Worm (Caenorhabditis elegans) whole organism, young adult: ENCODE results near the gene F01G4.4.
A peak's percentile ranks its signal among the peaks of the same experiment; 100 is the strongest.

Experiments used
- B0019.2 ChIP-seq: fragments of 200-800 bp; sonication (Bioruptor generic); conservative IDR thresholded peaks from 2 replicates; pipeline ENCODE4 v1.3.6; 2022; ENCODE audit warnings: missing genetic modification reagents, missing genetic modification characterization, missing compliant biosample characterization
- B0336.3 ChIP-seq: fragments of 200-800 bp; sonication (Bioruptor generic); IDR thresholded peaks from 2 replicates; pipeline ENCODE4 v1.3.6; 2022; ENCODE audit warnings: missing genetic modification characterization, missing compliant biosample characterization
- F23B12.7 ChIP-seq: sonication (generic microtip); optimal IDR thresholded peaks from 2 replicates; lab custom pipeline; 2017; ENCODE audit warnings: missing genetic modification characterization, mild to moderate bottlenecking, missing compliant biosample characterization, antibody characterized with exemption, moderate library complexity; ENCODE audit not compliant: insufficient read depth
- F39B2.1 ChIP-seq: fragments of 200-800 bp; sonication (Bioruptor generic); IDR thresholded peaks from 2 replicates; pipeline ENCODE4 v1.3.6; 2022; ENCODE audit warnings: missing genetic modification reagents, missing genetic modification characterization, missing compliant biosample characterization
- F49E8.2 ChIP-seq: sonication (generic microtip); optimal IDR thresholded peaks from 3 replicates; lab custom pipeline; 2017; ENCODE audit warnings: missing genetic modification characterization, mild to moderate bottlenecking, missing compliant biosample characterization, antibody characterized with exemption, moderate library complexity; ENCODE audit not compliant: insufficient read depth
- T26A5.8 ChIP-seq: sonication (generic microtip); optimal IDR thresholded peaks from 2 replicates; lab custom pipeline; 2016; ENCODE audit warnings: missing genetic modification characterization, missing compliant biosample characterization
- Y67H2A.10 ChIP-seq: fragments of 200-800 bp; sonication (Bioruptor generic); conservative IDR thresholded peaks from 2 replicates; pipeline ENCODE4 v1.3.6; 2022; ENCODE audit warnings: missing genetic modification reagents, missing genetic modification characterization, missing compliant biosample characterization
- akir-1 ChIP-seq: fragments of 200-800 bp; sonication (Bioruptor generic); optimal IDR thresholded peaks from 2 replicates; lab custom pipeline; 2018; ENCODE audit warnings: mild to moderate bottlenecking, missing genetic modification characterization, moderate library complexity, missing compliant biosample characterization
- aptf-3 ChIP-seq: fragments of 200-800 bp; sonication (Bioruptor generic); IDR thresholded peaks from 2 replicates; pipeline ENCODE4 v1.3.6; 2022; ENCODE audit warnings: missing genetic modification characterization, missing compliant biosample characterization
- atf-7 ChIP-seq: sonication (generic microtip); optimal IDR thresholded peaks from 2 replicates; lab custom pipeline; 2017; ENCODE audit warnings: mild to moderate bottlenecking, missing genetic modification characterization, missing compliant biosample characterization
- cebp-1 ChIP-seq, 2 experiments: fragments of 200-800 bp in 1 of 2; sonication (Bioruptor generic) in 1 of 2; sonication (generic microtip) in 1 of 2; IDR thresholded peaks in 1 of 2; optimal IDR thresholded peaks in 1 of 2; 2 replicates each; pipeline versions ENCODE4 v1.3.6 to Lab custom; 2017 to 2022; ENCODE audit warnings: missing compliant biosample characterization in 2 of 2, missing genetic modification characterization in 2 of 2, mild to moderate bottlenecking in 1 of 2, missing genetic modification reagents in 1 of 2, moderate library complexity in 1 of 2
- ceh-40 ChIP-seq: fragments of 200-800 bp; sonication (Bioruptor generic); IDR thresholded peaks from 2 replicates; pipeline ENCODE4 v1.3.6; 2022; ENCODE audit warnings: missing genetic modification characterization, missing compliant biosample characterization
- ceh-91 ChIP-seq: fragments of 200-800 bp; sonication (Bioruptor generic); IDR thresholded peaks from 2 replicates; pipeline ENCODE4 v1.3.6; 2022; ENCODE audit warnings: missing genetic modification reagents, missing genetic modification characterization, missing compliant biosample characterization
- dox-1 ChIP-seq: fragments of 200-800 bp; sonication (Bioruptor generic); IDR thresholded peaks from 2 replicates; pipeline ENCODE4 v1.3.6; 2022; ENCODE audit warnings: missing genetic modification reagents, missing genetic modification characterization, missing compliant biosample characterization
- dpl-1 ChIP-seq: fragments of 150-350 bp; optimal IDR thresholded peaks from 2 replicates; lab custom pipeline; 2014; ENCODE audit warnings: missing biosample characterization, missing genetic modification reagents, missing genetic modification characterization
- efl-1 ChIP-seq: fragments of 150-350 bp; optimal IDR thresholded peaks from 2 replicates; lab custom pipeline; 2014; ENCODE audit warnings: missing biosample characterization, missing genetic modification reagents, missing genetic modification characterization
- ets-4 ChIP-seq: fragments of 200-800 bp; sonication (Bioruptor generic); optimal IDR thresholded peaks from 2 replicates; lab custom pipeline; 2018; ENCODE audit warnings: mild to moderate bottlenecking, missing genetic modification characterization, missing compliant biosample characterization
- hmg-1.2 ChIP-seq: fragments of 200-800 bp; sonication (Bioruptor generic); IDR thresholded peaks from 2 replicates; pipeline ENCODE4 v1.3.6; 2022; ENCODE audit warnings: missing genetic modification reagents, missing genetic modification characterization, missing compliant biosample characterization
- let-607 ChIP-seq, 2 experiments: fragments of 200-800 bp in 1 of 2; sonication (Bioruptor generic) in 1 of 2; sonication (generic microtip) in 1 of 2; optimal IDR thresholded peaks; 2 replicates each; lab custom pipeline; 2016 to 2018; ENCODE audit warnings: mild to moderate bottlenecking in 2 of 2, missing compliant biosample characterization in 2 of 2, missing genetic modification characterization in 2 of 2, moderate library complexity in 2 of 2, missing genotype in 1 of 2
- lin-54 ChIP-seq: fragments of 200-800 bp; sonication (Bioruptor generic); optimal IDR thresholded peaks from 2 replicates; lab custom pipeline; 2018; ENCODE audit warnings: mild to moderate bottlenecking, missing genetic modification characterization, missing compliant biosample characterization
- madf-6 ChIP-seq: fragments of 200-800 bp; sonication (Bioruptor generic); IDR thresholded peaks from 2 replicates; pipeline ENCODE4 v1.3.6; 2022; ENCODE audit warnings: missing genetic modification reagents, missing genetic modification characterization, missing compliant biosample characterization
- madf-8 ChIP-seq: fragments of 200-800 bp; sonication (Bioruptor generic); conservative IDR thresholded peaks from 2 replicates; pipeline ENCODE4 v1.3.6; 2022; ENCODE audit warnings: missing genetic modification reagents, missing genetic modification characterization, missing compliant biosample characterization
- mcd-1 ChIP-seq: fragments of 200-800 bp; sonication (Bioruptor generic); IDR thresholded peaks from 2 replicates; pipeline ENCODE4 v1.3.6; 2022; ENCODE audit warnings: missing genetic modification reagents, missing genetic modification characterization, missing compliant biosample characterization
- nfya-2 ChIP-seq: fragments of 200-800 bp; sonication (Bioruptor generic); IDR thresholded peaks from 2 replicates; pipeline ENCODE4 v1.3.6; 2022; ENCODE audit warnings: missing genetic modification reagents, missing genetic modification characterization, missing compliant biosample characterization
- nfyb-1 ChIP-seq: fragments of 200-800 bp; sonication (Bioruptor generic); IDR thresholded peaks from 2 replicates; pipeline ENCODE4 v1.3.6; 2022; ENCODE audit warnings: missing genetic modification reagents, missing genetic modification characterization, missing compliant biosample characterization
- nhr-90 ChIP-seq: sonication (generic microtip); optimal IDR thresholded peaks from 2 replicates; lab custom pipeline; 2016; ENCODE audit warnings: missing genotype, mild to moderate bottlenecking, missing genetic modification characterization, missing compliant biosample characterization
- pbrm-1 ChIP-seq: fragments of 200-800 bp; sonication (Bioruptor generic); IDR thresholded peaks from 2 replicates; pipeline ENCODE4 v1.3.6; 2022; ENCODE audit warnings: missing genetic modification reagents, missing genetic modification characterization, missing compliant biosample characterization
- rpc-1 ChIP-seq, 2 experiments: fragments of 150-350 bp in 1 of 2; sonication (generic microtip) in 1 of 2; optimal IDR thresholded peaks; 2 replicates each; lab custom pipeline; 2014 to 2018; ENCODE audit warnings: missing biosample characterization in 1 of 2, missing genetic modification characterization in 1 of 2, missing genetic modification reagents in 1 of 2, missing genotype in 1 of 2
- snpc-1.3 ChIP-seq: sonication (generic microtip); optimal IDR thresholded peaks from 2 replicates; lab custom pipeline; 2017; ENCODE audit warnings: missing genetic modification characterization, mild to moderate bottlenecking, missing compliant biosample characterization, antibody characterized with exemption, moderate library complexity, missing genotype, missing genetic modification reagents; ENCODE audit not compliant: insufficient read depth
- snpc-3.4 ChIP-seq: sonication (generic microtip); optimal IDR thresholded peaks from 2 replicates; lab custom pipeline; 2017; ENCODE audit warnings: missing genetic modification characterization, mild to moderate bottlenecking, missing compliant biosample characterization, antibody characterized with exemption, moderate library complexity, missing genotype, missing genetic modification reagents
- ztf-25 ChIP-seq: fragments of 200-800 bp; sonication (Bioruptor generic); IDR thresholded peaks from 2 replicates; pipeline ENCODE4 v1.3.6; 2022; ENCODE audit warnings: missing genetic modification reagents, missing genetic modification characterization, missing compliant biosample characterization
- ztf-26 ChIP-seq: sonication (generic microtip); optimal IDR thresholded peaks from 2 replicates; lab custom pipeline; 2017; ENCODE audit warnings: missing genetic modification characterization, missing compliant biosample characterization
- ztf-3 ChIP-seq: fragments of 200-800 bp; sonication (Bioruptor generic); optimal IDR thresholded peaks from 2 replicates; lab custom pipeline; 2018; ENCODE audit warnings: mild to moderate bottlenecking, missing genetic modification characterization, missing compliant biosample characterization
- ztf-6 ChIP-seq: fragments of 200-800 bp; sonication (Bioruptor generic); IDR thresholded peaks from 2 replicates; pipeline ENCODE4 v1.3.6; 2022; ENCODE audit warnings: missing genetic modification reagents, missing genetic modification characterization, missing compliant biosample characterization

Gene F01G4.4

DNA sequence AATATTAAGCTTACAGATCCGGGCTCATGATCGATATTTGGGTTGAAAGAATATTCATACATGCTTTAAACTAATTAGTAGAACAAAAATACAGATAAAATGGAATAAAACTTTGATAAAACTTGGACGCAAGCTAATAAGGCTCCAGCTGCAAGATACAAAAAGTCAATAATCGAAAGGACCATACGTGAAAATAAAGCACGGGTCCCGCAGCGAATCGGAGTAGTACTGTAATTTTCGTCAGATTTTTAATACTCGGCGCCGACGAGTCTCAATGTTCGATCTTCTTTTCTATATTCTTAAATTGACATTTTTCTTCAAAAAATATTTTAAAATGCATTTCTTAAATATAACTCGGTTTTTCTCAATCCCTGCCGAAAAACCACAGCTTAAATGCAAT lies 18.5 kb upstream of the F01G4.4 start, which contains the start of gene spo-11 (continued):
- peak; percentile 5 for TF ChIP-seq efl-1 (GFP tag; lab: Kevin White, UChicago)
- no peak for TF ChIP-seq atf-7 (tag; lab: Kevin White, UChicago)
- no peak for TF ChIP-seq Y67H2A.10
- TF ChIP-seq madf-8 (GFP tag; lab: Robert Waterston, UW) = peak; percentile 48
- TF ChIP-seq F23B12.7 (tag; lab: Kevin White, UChicago) = no peak
- no peak for TF ChIP-seq nhr-90 (tag; lab: Kevin White, UChicago)
- TF ChIP-seq madf-6 (GFP tag; lab: Robert Waterston, UW) = peak; percentile 90
- TF ChIP-seq snpc-1.3 (tag; lab: Kevin White, UChicago) = no peak
- no peak for TF ChIP-seq F39B2.1
- 0 out of 2 replicates have a peak, but pooled peaks have one; percentile 36 for TF ChIP-seq ceh-91
- no peak for TF ChIP-seq dpl-1 (GFP tag; lab: Kevin White, UChicago)
- TF ChIP-seq let-607 (tag; optimal IDR thresholded peaks at IDR 0.05; lab: Kevin White, UChicago) = no peak
- TF ChIP-seq akir-1 (GFP tag; lab: Kevin White, UChicago) = no peak
- peak; percentile 2 for TF ChIP-seq lin-54 (GFP tag; lab: Kevin White, UChicago)
- no peak for TF ChIP-seq aptf-3 (GFP tag; lab: Robert Waterston, UW)
- no peak for TF ChIP-seq B0019.2
- TF ChIP-seq T26A5.8 (tag; lab: Kevin White, UChicago) = no peak
- TF ChIP-seq snpc-3.4 = no peak

DNA sequence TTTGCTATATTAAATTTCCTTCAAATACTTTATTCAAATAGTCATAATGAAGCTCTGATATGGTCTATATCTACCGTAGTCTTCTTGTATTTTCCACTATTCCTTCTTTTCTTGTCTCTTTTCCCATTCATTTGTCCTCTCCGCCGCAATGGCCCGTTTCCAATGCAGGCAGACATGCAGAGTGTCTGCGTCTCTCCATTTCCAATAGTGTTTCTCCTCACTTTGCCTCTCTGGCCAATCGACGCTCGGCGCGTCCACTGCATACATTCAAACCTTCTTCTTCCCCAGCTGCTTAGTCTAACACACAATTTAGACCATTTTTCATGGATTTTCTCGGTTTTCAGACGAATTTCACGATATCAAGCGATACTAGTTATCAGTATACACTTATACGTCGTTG lies 17.9 kb upstream of the F01G4.4 start:
- TF ChIP-seq rpc-1 (optimal IDR thresholded peaks at IDR 0.05; lab: Kevin White, UChicago) = no peak
- TF ChIP-seq rpc-1 (tag; optimal IDR thresholded peaks at IDR 0.05; lab: Kevin White, UChicago) = no peak
- TF ChIP-seq nfyb-1 (GFP tag; lab: Robert Waterston, UW) = peak; percentile 95
- no peak for TF ChIP-seq ztf-25 (GFP tag; lab: Robert Waterston, UW)
- peak; percentile 100 for TF ChIP-seq hmg-1.2 (GFP tag; lab: Robert Waterston, UW)
- TF ChIP-seq pbrm-1 (GFP tag; lab: Robert Waterston, UW) = no peak
- no peak for TF ChIP-seq cebp-1 (GFP tag; IDR thresholded peaks at IDR 0.05; lab: Robert Waterston, UW)
- peak; percentile 31 for TF ChIP-seq cebp-1 (tag; optimal IDR thresholded peaks at IDR 0.05; lab: Kevin White, UChicago)
- TF ChIP-seq let-607 (tag; optimal IDR thresholded peaks at IDR 0.05; lab: Kevin White, UChicago) = peak in 1 of 2 experiments; percentile 48
- TF ChIP-seq, all 124 proteins: peak for 4

DNA sequence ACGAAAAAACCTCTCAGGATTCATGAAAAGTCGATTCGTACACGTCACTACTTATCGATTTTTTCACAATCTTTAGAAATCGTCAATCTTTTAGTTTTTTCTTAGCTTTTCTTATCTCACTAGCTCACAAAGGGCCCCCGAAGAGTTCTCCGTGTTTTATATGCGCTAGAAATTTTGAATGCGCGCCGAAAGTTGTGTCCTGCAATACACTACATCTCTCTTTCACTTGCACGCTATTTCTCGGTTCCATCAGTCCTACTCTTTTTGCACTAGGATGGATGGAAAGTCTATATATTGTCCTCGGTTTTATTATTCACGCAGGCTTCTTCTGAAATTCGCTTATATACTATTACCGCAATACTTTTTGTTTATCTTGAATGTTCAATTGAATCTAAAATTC lies 17.5 kb upstream of the F01G4.4 start:
- peak; percentile 11 for TF ChIP-seq lin-54 (GFP tag; lab: Kevin White, UChicago)
- TF ChIP-seq ets-4 (GFP tag; lab: Kevin White, UChicago) = no peak
- TF ChIP-seq ztf-3 (GFP tag; lab: Kevin White, UChicago) = no peak

DNA sequence TGAATTAATAATTGTTTCAGACTA lies 17.3 kb upstream of the F01G4.4 start, which contains the start of gene swsn-4:
Gene swsn-4 (plus strand): TSS at position 21 of the 24 bp plus-strand sequence.
- no peak for TF ChIP-seq ztf-26
- no peak for TF ChIP-seq efl-1 (GFP tag; lab: Kevin White, UChicago)
- no peak for TF ChIP-seq pbrm-1 (GFP tag; lab: Robert Waterston, UW)
- TF ChIP-seq dox-1 (GFP tag; lab: Robert Waterston, UW) = no peak
- TF ChIP-seq F49E8.2 (tag; lab: Kevin White, UChicago) = no peak

DNA sequence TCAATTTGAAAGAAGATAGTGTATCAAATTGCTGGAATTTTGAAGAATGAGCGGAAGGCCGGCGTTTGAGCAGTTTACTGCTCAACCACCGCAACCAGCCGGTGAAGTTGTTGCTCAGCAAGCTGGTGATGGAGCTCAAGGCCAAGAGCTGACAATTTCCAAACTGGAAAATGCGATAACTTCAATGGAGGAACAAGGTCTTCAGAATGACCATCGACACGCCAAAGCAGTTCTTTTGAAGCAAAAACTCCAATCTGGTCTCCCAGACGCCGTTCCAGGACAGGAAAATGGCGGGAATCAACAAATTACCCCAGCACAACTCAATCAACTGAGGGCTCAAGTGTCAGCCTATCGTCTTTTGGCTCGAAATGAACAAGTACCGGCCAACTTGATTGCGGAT lies 17.1 kb upstream of the F01G4.4 start:
- TF ChIP-seq ceh-40 (GFP tag; lab: Robert Waterston, UW) (no peak), ztf-6 (GFP tag; lab: Robert Waterston, UW) (no peak), B0336.3 (no peak), nfya-2 (no peak), mcd-1 (GFP tag; lab: Robert Waterston, UW) (no peak)
